Worm (Caenorhabditis elegans): Measurements from ENCODE around the gene ndab-1.

DNA sequence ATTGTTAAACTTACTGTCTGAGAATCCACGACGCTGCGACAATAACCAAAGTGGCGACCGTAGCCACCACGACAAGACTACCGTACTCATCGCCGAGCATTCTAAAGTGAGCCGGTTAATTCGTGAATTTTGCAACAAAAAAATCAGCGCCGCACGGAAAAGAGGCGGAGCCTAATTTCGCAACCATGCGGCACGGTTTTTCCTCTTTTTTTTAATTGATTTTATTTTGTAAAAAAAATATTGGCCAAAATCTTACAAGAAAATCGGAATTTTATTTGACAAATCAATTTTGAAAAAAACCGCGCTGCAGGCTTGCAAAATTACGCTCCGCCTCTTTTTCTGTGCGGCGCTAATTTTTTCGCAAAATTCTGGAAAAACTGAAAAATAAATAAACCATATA, 18.0 kb upstream of the ndab-1 start, which contains the start of gene dolk-1:
- TF ChIP-seq W03F9.2 (tag; optimal IDR thresholded peaks at IDR 0.05) (no peak), him-1 (tag; optimal IDR thresholded peaks at IDR 0.05) (no peak), dao-5 (tag; optimal IDR thresholded peaks at IDR 0.05) (no peak)

Data from whole organism, L4/young adult.